Fruit fly (Drosophila melanogaster) whole organism, prepupa: ENCODE measurements around the gene ppk17.

ENCODE experiments used
- CG11294 ChIP-seq: fragments of 200-800 bp; sonication (Bioruptor generic); IDR thresholded peaks from 2 replicates; pipeline ENCODE4 v1.3.6; 2022; ENCODE audit warnings: missing biosample characterization, missing genetic modification characterization
- CG3919 ChIP-seq: fragments of 200-800 bp; sonication (Bioruptor generic); optimal IDR thresholded peaks from 3 replicates; lab custom pipeline; 2016; ENCODE audit warnings: missing biosample characterization, missing genetic modification characterization
- CG6163 ChIP-seq: fragments of 200-800 bp; sonication (Bioruptor generic); IDR thresholded peaks from 3 replicates; pipeline ENCODE4 v1.3.6; 2022; ENCODE audit warnings: missing biosample characterization, missing genetic modification characterization
- CG6792 ChIP-seq: fragments of 200-800 bp; sonication (Bioruptor generic); optimal IDR thresholded peaks from 3 replicates; lab custom pipeline; 2016; ENCODE audit warnings: missing biosample characterization, missing genetic modification characterization
- CG6808 ChIP-seq: fragments of 200-800 bp; sonication (Bioruptor generic); optimal IDR thresholded peaks from 3 replicates; lab custom pipeline; 2017; ENCODE audit warnings: missing biosample characterization, missing genetic modification characterization, mild to moderate bottlenecking, moderate library complexity, missing genetic modification reagents
- CG8119 ChIP-seq: fragments of 200-800 bp; sonication (Bioruptor generic); IDR thresholded peaks from 3 replicates; pipeline ENCODE4 v1.3.6; 2022; ENCODE audit warnings: missing biosample characterization, missing genetic modification characterization
- CG8632 ChIP-seq: fragments of 200-800 bp; sonication (Bioruptor generic); optimal IDR thresholded peaks from 3 replicates; lab custom pipeline; 2016; ENCODE audit warnings: missing biosample characterization, missing genetic modification characterization
- Lpt ChIP-seq: fragments of 200-800 bp; sonication (Bioruptor generic); optimal IDR thresholded peaks from 3 replicates; lab custom pipeline; 2016; ENCODE audit warnings: missing biosample characterization, missing genetic modification characterization
- cyc ChIP-seq: fragments of 200-800 bp; sonication (Bioruptor generic); optimal IDR thresholded peaks from 3 replicates; lab custom pipeline; 2016; ENCODE audit warnings: missing biosample characterization, missing genetic modification characterization
- dac ChIP-seq: fragments of 200-800 bp; sonication (Bioruptor generic); optimal IDR thresholded peaks from 2 replicates; lab custom pipeline; 2017; ENCODE audit warnings: missing biosample characterization, mild to moderate bottlenecking, missing genetic modification characterization
- lz ChIP-seq: fragments of 200-800 bp; sonication (Bioruptor generic); optimal IDR thresholded peaks from 3 replicates; lab custom pipeline; 2016; ENCODE audit warnings: missing biosample characterization, missing genetic modification characterization
- salr ChIP-seq, 2 experiments: fragments of 200-800 bp; sonication (Bioruptor generic); optimal IDR thresholded peaks; 3 replicates each; lab custom pipeline; 2016 to 2018; ENCODE audit warnings: missing biosample characterization in 2 of 2, missing genetic modification characterization in 2 of 2, mild to moderate bottlenecking in 1 of 2
- spab ChIP-seq: fragments of 200-800 bp; sonication (Bioruptor generic); optimal IDR thresholded peaks from 2 replicates; lab custom pipeline; 2017; ENCODE audit warnings: missing biosample characterization, mild to moderate bottlenecking, missing genetic modification characterization, missing genetic modification reagents

DNA sequence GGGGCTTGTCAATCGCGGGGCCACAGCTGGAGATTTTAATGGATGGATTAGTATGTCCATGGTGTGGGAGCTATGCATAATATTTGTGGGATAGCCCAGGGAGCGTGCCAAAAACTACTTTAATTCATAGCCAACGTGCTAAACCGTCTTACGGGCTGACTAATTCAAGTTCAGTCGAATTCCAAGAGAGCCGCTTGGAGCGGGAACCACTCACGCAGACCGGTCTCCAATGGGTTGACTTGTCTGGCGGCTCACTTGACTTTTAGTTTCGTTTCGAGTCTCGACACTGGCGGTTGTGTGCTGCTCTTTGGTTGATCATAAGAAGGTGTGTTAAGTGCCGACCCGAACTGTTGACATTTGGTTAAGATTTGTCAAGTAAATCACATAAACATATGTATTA is 6.3 kb downstream of the ppk17 start, which contains the start of gene yellow-b:
- no peak for TF ChIP-seq CG3919 (GFP tag; lab: Kevin White, UChicago)
- no peak for TF ChIP-seq CG11294
- TF ChIP-seq spab, result no peak
- TF ChIP-seq CG6163 (GFP tag; lab: Robert Waterston, UW), result no peak
- TF ChIP-seq CG8632, result no peak
- TF ChIP-seq cyc (GFP tag; lab: Kevin White, UChicago), result no peak
- TF ChIP-seq salr (GFP tag; optimal IDR thresholded peaks at IDR 0.05; lab: Kevin White, UChicago), result no peak
- TF ChIP-seq CG6808 (GFP tag; lab: Kevin White, UChicago), result no peak
- no peak for TF ChIP-seq Lpt (GFP tag; lab: Kevin White, UChicago)
- TF ChIP-seq dac, result no peak
- no peak for TF ChIP-seq CG6792
- TF ChIP-seq CG8119 (GFP tag; lab: Robert Waterston, UW), result no peak
- no peak for TF ChIP-seq lz (GFP tag; lab: Kevin White, UChicago)
